Worm (Caenorhabditis elegans): ENCODE data around the gene B0035.13.
A peak's percentile ranks its signal among the peaks of the same experiment; 100 is the strongest.

B0035.13 gene

ce11 chrIV:11336180-11336579 is 29.7 kb upstream of the B0035.13 start:
- TF ChIP-seq cog-1 (tag; optimal IDR thresholded peaks at IDR 0.05) (no peak), med-1 (GFP tag; optimal IDR thresholded peaks at IDR 0.05; ENCODE audit: insufficient read depth) (no peak), klf-2 (GFP tag; conservative IDR thresholded peaks at IDR 0.05) (no peak), T22C8.4 (GFP tag; IDR thresholded peaks at IDR 0.05) (no peak), ztf-29 (GFP tag; IDR thresholded peaks at IDR 0.05) (no peak), ztf-23 (GFP tag; IDR thresholded peaks at IDR 0.05) (no peak), ref-1 (GFP tag; conservative IDR thresholded peaks at IDR 0.05) (no peak), tab-1 (GFP tag; IDR thresholded peaks at IDR 0.05) (no peak), flt-1 (GFP tag; IDR thresholded peaks at IDR 0.05) (no peak)

- no peak for TF ChIP-seq klf-2 (GFP tag; conservative IDR thresholded peaks at IDR 0.05)
- TF ChIP-seq T22C8.4 (GFP tag; IDR thresholded peaks at IDR 0.05): no peak
- TF ChIP-seq ztf-29 (GFP tag; IDR thresholded peaks at IDR 0.05): no peak
- no peak for TF ChIP-seq ztf-23 (GFP tag; IDR thresholded peaks at IDR 0.05)
- TF ChIP-seq med-1 (GFP tag; optimal IDR thresholded peaks at IDR 0.05; ENCODE audit: insufficient read depth): no peak
- TF ChIP-seq tab-1 (GFP tag; IDR thresholded peaks at IDR 0.05): no peak
- TF ChIP-seq ref-1 (GFP tag; conservative IDR thresholded peaks at IDR 0.05): no peak
- no peak for TF ChIP-seq flt-1 (GFP tag; IDR thresholded peaks at IDR 0.05)
- TF ChIP-seq cog-1 (tag; optimal IDR thresholded peaks at IDR 0.05): no peak
Observed at ce11 chrIV:11332751-11333150, 26.2 kb upstream of the B0035.13 start, which contains the start of gene sart-3. Gene sart-3 (minus strand): TSS chrIV:11332969.

- TF ChIP-seq T22C8.4 (GFP tag; IDR thresholded peaks at IDR 0.05) (no peak), cog-1 (tag; optimal IDR thresholded peaks at IDR 0.05) (no peak), klf-2 (GFP tag; conservative IDR thresholded peaks at IDR 0.05) (no peak), ztf-29 (GFP tag; IDR thresholded peaks at IDR 0.05) (no peak), med-1 (GFP tag; optimal IDR thresholded peaks at IDR 0.05; ENCODE audit: insufficient read depth) (no peak), ref-1 (GFP tag; conservative IDR thresholded peaks at IDR 0.05) (no peak), ztf-23 (GFP tag; IDR thresholded peaks at IDR 0.05) (no peak), flt-1 (GFP tag; IDR thresholded peaks at IDR 0.05) (no peak), tab-1 (GFP tag; IDR thresholded peaks at IDR 0.05) (no peak)
Observed at ce11 chrIV:11329269-11329668, 22.7 kb upstream of the B0035.13 start, which contains the start of gene leo-1. Gene leo-1 (minus strand): TSS chrIV:11329369.

- TF ChIP-seq klf-2 (GFP tag; conservative IDR thresholded peaks at IDR 0.05) (no peak), flt-1 (GFP tag; IDR thresholded peaks at IDR 0.05) (no peak), ztf-23 (GFP tag; IDR thresholded peaks at IDR 0.05) (no peak), ref-1 (GFP tag; conservative IDR thresholded peaks at IDR 0.05) (no peak), tab-1 (GFP tag; IDR thresholded peaks at IDR 0.05) (no peak), T22C8.4 (GFP tag; IDR thresholded peaks at IDR 0.05) (no peak), cog-1 (tag; optimal IDR thresholded peaks at IDR 0.05) (no peak), ztf-29 (GFP tag; IDR thresholded peaks at IDR 0.05) (no peak), med-1 (GFP tag; optimal IDR thresholded peaks at IDR 0.05; ENCODE audit: insufficient read depth) (no peak)
Observed at ce11 chrIV:11326939-11327565, 20.5 kb upstream of the B0035.13 start, which contains the start of gene B0035.21. Gene B0035.21 (plus strand): TSS chrIV:11327260.

- peak; percentile 38; the same call in 1 of the 2 replicates for TF ChIP-seq flt-1 (GFP tag; IDR thresholded peaks at IDR 0.05)
Observed at ce11 chrIV:11324741-11325140, 18.2 kb upstream of the B0035.13 start, which contains the start of gene his-48. Gene his-48 (plus strand): TSS chrIV:11324745.

- TF ChIP-seq ref-1 (GFP tag; conservative IDR thresholded peaks at IDR 0.05) (no peak), ztf-29 (GFP tag; IDR thresholded peaks at IDR 0.05) (no peak), tab-1 (GFP tag; IDR thresholded peaks at IDR 0.05) (no peak), flt-1 (GFP tag; IDR thresholded peaks at IDR 0.05) (no peak)
Observed at ce11 chrIV:11323666-11324065, 17.1 kb upstream of the B0035.13 start.

ce11 chrIV:11320500-11320899 is 14.0 kb upstream of the B0035.13 start, which contains the start of gene edg-1:
Gene edg-1 (plus strand): TSS chrIV:11320800.
- TF ChIP-seq ztf-23 (GFP tag; IDR thresholded peaks at IDR 0.05) (no peak), flt-1 (GFP tag; IDR thresholded peaks at IDR 0.05) (no peak), klf-2 (GFP tag; conservative IDR thresholded peaks at IDR 0.05) (no peak), T22C8.4 (GFP tag; IDR thresholded peaks at IDR 0.05) (no peak), cog-1 (tag; optimal IDR thresholded peaks at IDR 0.05) (no peak), med-1 (GFP tag; optimal IDR thresholded peaks at IDR 0.05; ENCODE audit: insufficient read depth) (no peak), ref-1 (GFP tag; conservative IDR thresholded peaks at IDR 0.05) (no peak), tab-1 (GFP tag; IDR thresholded peaks at IDR 0.05) (no peak), ztf-29 (GFP tag; IDR thresholded peaks at IDR 0.05) (no peak)

ce11 chrIV:11319884-11320362 is 13.4 kb upstream of the B0035.13 start, which contains the start of gene B0035.18:
Gene B0035.18 (plus strand): TSS chrIV:11320312.
- TF ChIP-seq med-1 (GFP tag; optimal IDR thresholded peaks at IDR 0.05; ENCODE audit: insufficient read depth) (no peak), cog-1 (tag; optimal IDR thresholded peaks at IDR 0.05) (no peak), flt-1 (GFP tag; IDR thresholded peaks at IDR 0.05) (no peak), tab-1 (GFP tag; IDR thresholded peaks at IDR 0.05) (no peak), ref-1 (GFP tag; conservative IDR thresholded peaks at IDR 0.05) (no peak), ztf-29 (GFP tag; IDR thresholded peaks at IDR 0.05) (no peak), T22C8.4 (GFP tag; IDR thresholded peaks at IDR 0.05) (no peak), klf-2 (GFP tag; conservative IDR thresholded peaks at IDR 0.05) (no peak), ztf-23 (GFP tag; IDR thresholded peaks at IDR 0.05) (no peak)

- TF ChIP-seq tab-1 (GFP tag; IDR thresholded peaks at IDR 0.05) (no peak), cog-1 (tag; optimal IDR thresholded peaks at IDR 0.05) (no peak), flt-1 (GFP tag; IDR thresholded peaks at IDR 0.05) (no peak), ztf-29 (GFP tag; IDR thresholded peaks at IDR 0.05) (no peak), med-1 (GFP tag; optimal IDR thresholded peaks at IDR 0.05; ENCODE audit: insufficient read depth) (no peak), ref-1 (GFP tag; conservative IDR thresholded peaks at IDR 0.05) (no peak), T22C8.4 (GFP tag; IDR thresholded peaks at IDR 0.05) (no peak), ztf-23 (GFP tag; IDR thresholded peaks at IDR 0.05) (no peak), klf-2 (GFP tag; conservative IDR thresholded peaks at IDR 0.05) (no peak)
Observed at ce11 chrIV:11317119-11317518, 10.6 kb upstream of the B0035.13 start, which contains the start of gene gspd-1. Gene gspd-1 (plus strand): TSS chrIV:11317419.
